Worm (Caenorhabditis elegans): Measurements from ENCODE around the gene sre-20.

Gene sre-20

DNA sequence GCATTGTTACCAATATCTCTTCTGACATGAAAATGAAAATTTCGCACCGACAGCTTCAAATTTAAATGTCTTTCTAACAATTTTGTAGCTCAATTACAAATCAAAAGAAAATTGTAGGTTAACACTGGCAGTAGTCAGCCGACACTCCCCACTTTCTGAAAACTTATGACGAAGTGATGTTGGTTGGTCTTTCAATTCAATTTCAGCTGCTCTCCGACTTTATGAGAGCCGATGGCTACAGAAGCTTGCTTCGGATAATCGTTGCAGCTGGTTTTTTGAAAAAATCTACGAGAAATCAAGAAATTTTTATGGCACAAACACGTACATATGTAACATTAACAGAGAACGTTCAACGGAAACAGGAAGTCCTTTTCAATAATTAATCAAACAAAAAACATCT lies at the start of gene sre-20:
TSS of gene sre-20 (minus strand) at position 101 of the 400 bp plus-strand sequence.
- TF ChIP-seq hmbx-1 (tag; optimal IDR thresholded peaks at IDR 0.05) (no peak), sea-1 (GFP tag; conservative IDR thresholded peaks at IDR 0.05) (no peak), ceh-36 (tag; optimal IDR thresholded peaks at IDR 0.05) (no peak), scrt-1 (GFP tag; IDR thresholded peaks at IDR 0.05) (no peak), flt-1 (GFP tag; IDR thresholded peaks at IDR 0.05) (no peak), B0310.2 (tag; optimal IDR thresholded peaks at IDR 0.05) (no peak), ama-1 (optimal IDR thresholded peaks at IDR 0.05) (no peak), tbx-37 (GFP tag; conservative IDR thresholded peaks at IDR 0.05) (no peak), hnd-1 (tag; optimal IDR thresholded peaks at IDR 0.05) (no peak), aly-1 (tag; optimal IDR thresholded peaks at IDR 0.05) (no peak), F13C5.2 (tag; optimal IDR thresholded peaks at IDR 0.05) (no peak)

DNA sequence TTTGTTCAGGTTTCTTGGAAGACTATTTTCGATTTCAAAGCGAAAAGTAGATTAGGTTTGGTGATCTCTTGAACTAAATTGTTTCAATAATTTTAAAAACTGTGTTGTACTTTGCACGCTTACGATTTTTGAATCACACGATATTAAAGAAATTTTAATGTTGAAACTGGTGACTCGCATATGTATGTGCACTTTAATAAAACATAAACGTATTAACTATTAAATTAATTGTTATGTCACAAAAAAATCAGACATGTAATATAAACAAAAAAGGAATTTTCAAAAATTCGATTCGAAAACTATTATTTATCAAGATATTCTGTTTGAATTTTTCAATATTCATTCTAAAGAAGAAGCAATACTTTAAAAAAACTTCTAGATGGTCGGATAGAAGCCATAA lies 42.5 kb upstream of the sre-20 start, which contains the start of gene ugt-15:
TSS of gene ugt-15 (plus strand) at position 301 of the 400 bp plus-strand sequence.
- no peak for TF ChIP-seq pes-1 (GFP tag; IDR thresholded peaks at IDR 0.05)
- TF ChIP-seq tbx-37 (GFP tag; conservative IDR thresholded peaks at IDR 0.05) = no peak
- TF ChIP-seq hmg-4 (GFP tag; optimal IDR thresholded peaks at IDR 0.05) = no peak
- no peak for TF ChIP-seq hmbx-1 (tag; optimal IDR thresholded peaks at IDR 0.05)
- no peak for TF ChIP-seq aly-1 (tag; optimal IDR thresholded peaks at IDR 0.05)

ce11 chrV:12824777-12825176 lies 40.0 kb upstream of the sre-20 start, which contains the start of gene ugt-16:
TSS of gene ugt-16 (plus strand) at chrV:12825024.
- TF ChIP-seq tbx-11 (GFP tag; IDR thresholded peaks at IDR 0.05) = no peak

ce11 chrV:12822065-12822464 lies 37.3 kb upstream of the sre-20 start:
- TF ChIP-seq aly-1 (tag; optimal IDR thresholded peaks at IDR 0.05) = no peak

DNA sequence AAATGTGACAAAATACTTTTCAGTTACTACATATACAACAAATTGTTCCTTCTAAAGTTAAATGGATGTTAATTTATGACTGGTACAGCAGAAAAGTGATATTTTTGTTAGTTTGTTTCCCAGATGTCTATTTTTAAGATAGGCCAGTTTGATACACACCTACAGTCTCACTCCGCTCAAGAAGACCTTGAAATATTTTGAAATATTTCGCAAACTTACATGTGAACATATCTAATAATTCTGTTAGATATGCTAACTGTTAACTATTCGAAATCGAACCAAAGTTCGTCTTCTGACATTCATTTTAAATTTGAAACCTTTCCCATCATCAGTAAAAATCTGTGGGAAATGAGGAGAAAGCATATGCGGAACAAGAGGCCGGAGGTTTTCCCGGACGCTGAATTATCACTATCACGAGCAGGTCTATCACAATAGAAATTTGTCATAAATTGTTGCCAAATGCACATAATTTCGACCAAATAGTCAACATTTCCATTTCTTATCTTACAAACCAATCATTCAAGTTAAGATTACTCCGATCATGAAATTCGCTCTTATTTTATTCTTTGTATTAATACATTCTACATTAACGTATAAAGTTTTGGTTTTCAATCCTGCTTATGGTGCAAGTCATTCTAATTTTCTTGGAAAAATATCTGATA lies 35.2 kb upstream of the sre-20 start, which contains the start of the genes ZC443.4 and ugt-18:
TSS of gene ZC443.4 (minus strand) at position 95 of the 662 bp plus-strand sequence.
TSS of gene ugt-18 (plus strand) at position 469 of the 662 bp plus-strand sequence.
- no peak for TF ChIP-seq B0310.2 (tag; optimal IDR thresholded peaks at IDR 0.05)
- TF ChIP-seq flt-1 (GFP tag; IDR thresholded peaks at IDR 0.05) = no peak
- TF ChIP-seq ets-7 (tag; optimal IDR thresholded peaks at IDR 0.05) = no peak
- no peak for TF ChIP-seq hmg-4 (GFP tag; optimal IDR thresholded peaks at IDR 0.05)
- no peak for TF ChIP-seq tbx-11 (GFP tag; IDR thresholded peaks at IDR 0.05)
- no peak for TF ChIP-seq hnd-1 (tag; optimal IDR thresholded peaks at IDR 0.05)
- no peak for TF ChIP-seq pes-1 (GFP tag; IDR thresholded peaks at IDR 0.05)
- no peak for TF ChIP-seq aly-1 (tag; optimal IDR thresholded peaks at IDR 0.05)
- no peak for TF ChIP-seq scrt-1 (GFP tag; IDR thresholded peaks at IDR 0.05)
- no peak for TF ChIP-seq ceh-13 (GFP tag; optimal IDR thresholded peaks at IDR 0.05)
- TF ChIP-seq F13C5.2 (tag; optimal IDR thresholded peaks at IDR 0.05) = no peak

DNA sequence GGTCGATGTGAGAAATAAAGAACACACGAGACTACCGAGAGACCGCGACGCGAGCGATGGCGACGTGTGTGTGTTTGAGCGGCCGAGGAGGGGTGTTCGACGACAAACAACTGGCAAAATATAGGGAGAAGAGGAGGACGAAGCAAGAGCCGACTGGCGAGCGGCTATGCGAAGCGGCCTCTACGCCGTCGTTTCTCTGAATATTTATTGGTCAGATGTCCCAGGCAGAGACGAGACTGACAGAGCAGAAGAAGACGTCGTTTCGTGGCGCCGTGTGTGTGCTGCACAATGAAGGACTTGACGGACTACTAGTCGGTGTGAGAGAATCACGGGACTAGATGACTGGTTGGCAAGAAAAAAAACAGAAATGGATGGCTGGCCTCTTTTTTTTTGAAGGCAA lies 34.4 kb upstream of the sre-20 start:
- TF ChIP-seq aly-1 (tag; optimal IDR thresholded peaks at IDR 0.05) (no peak), hnd-1 (tag; optimal IDR thresholded peaks at IDR 0.05) (no peak), tbx-37 (GFP tag; conservative IDR thresholded peaks at IDR 0.05) (no peak), hmg-4 (GFP tag; optimal IDR thresholded peaks at IDR 0.05) (no peak), ceh-36 (tag; optimal IDR thresholded peaks at IDR 0.05) (no peak), ceh-13 (GFP tag; optimal IDR thresholded peaks at IDR 0.05) (no peak), F13C5.2 (tag; optimal IDR thresholded peaks at IDR 0.05) (no peak), tbx-11 (GFP tag; IDR thresholded peaks at IDR 0.05) (no peak)

DNA sequence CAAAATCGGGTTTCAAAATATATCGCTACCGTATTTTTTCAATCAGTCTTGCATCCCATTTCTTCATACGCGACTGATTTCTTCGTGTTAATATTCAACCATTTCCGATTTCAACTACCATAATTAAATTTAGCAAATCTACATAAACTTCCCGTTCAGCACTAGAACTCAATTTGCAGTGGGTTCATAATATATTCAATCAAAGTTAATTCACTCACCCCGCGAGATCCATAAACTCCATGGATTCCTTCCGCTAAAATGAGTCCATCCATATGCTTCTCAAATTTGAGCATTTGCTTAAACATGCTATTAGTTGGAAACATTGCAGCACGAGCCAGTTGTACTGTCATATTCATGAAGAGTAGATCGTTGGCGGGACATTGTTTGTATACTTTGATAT lies 33.7 kb upstream of the sre-20 start:
- TF ChIP-seq ets-7 (tag; optimal IDR thresholded peaks at IDR 0.05) (no peak), hnd-1 (tag; optimal IDR thresholded peaks at IDR 0.05) (no peak), hmbx-1 (tag; optimal IDR thresholded peaks at IDR 0.05) (no peak), tra-4 (tag; optimal IDR thresholded peaks at IDR 0.05) (no peak), sea-1 (GFP tag; conservative IDR thresholded peaks at IDR 0.05) (no peak), aly-1 (tag; optimal IDR thresholded peaks at IDR 0.05) (no peak), flt-1 (GFP tag; IDR thresholded peaks at IDR 0.05) (no peak), scrt-1 (GFP tag; IDR thresholded peaks at IDR 0.05) (no peak), ama-1 (optimal IDR thresholded peaks at IDR 0.05) (no peak), tbx-37 (GFP tag; conservative IDR thresholded peaks at IDR 0.05) (no peak)

ce11 chrV:12816672-12817071 lies 31.9 kb upstream of the sre-20 start:
- TF ChIP-seq sea-1 (GFP tag; conservative IDR thresholded peaks at IDR 0.05) = no peak
- TF ChIP-seq ama-1 (optimal IDR thresholded peaks at IDR 0.05) = no peak
- TF ChIP-seq ets-7 (tag; optimal IDR thresholded peaks at IDR 0.05) = no peak
- no peak for TF ChIP-seq flt-1 (GFP tag; IDR thresholded peaks at IDR 0.05)
- no peak for TF ChIP-seq hmg-4 (GFP tag; optimal IDR thresholded peaks at IDR 0.05)
- TF ChIP-seq pes-1 (GFP tag; IDR thresholded peaks at IDR 0.05) = no peak
- no peak for TF ChIP-seq tra-4 (tag; optimal IDR thresholded peaks at IDR 0.05)

- TF ChIP-seq F13C5.2 (tag; optimal IDR thresholded peaks at IDR 0.05) (no peak), aly-1 (tag; optimal IDR thresholded peaks at IDR 0.05) (no peak), pes-1 (GFP tag; IDR thresholded peaks at IDR 0.05) (no peak)
These were observed 30.6 kb upstream of the sre-20 start for ce11 chrV:12815386-12815785.
